Worm (Caenorhabditis elegans) whole organism, L1 larva: ENCODE measurements around the gene csb-1.

ENCODE experiments used
- aha-1 ChIP-seq: fragments of 150-350 bp; optimal IDR thresholded peaks from 2 replicates; lab custom pipeline; 2014; ENCODE audit warnings: missing biosample characterization, missing genetic modification characterization
- ceh-82 ChIP-seq, 3 experiments: fragments of 150-350 bp in 1 of 3; sonication (generic microtip) in 2 of 3; optimal IDR thresholded peaks; 2 replicates each; lab custom pipeline; 2014 to 2017; ENCODE audit warnings: missing biosample characterization in 3 of 3, missing genetic modification characterization in 3 of 3
- ces-1 ChIP-seq: fragments of 150-350 bp; optimal IDR thresholded peaks from 2 replicates; lab custom pipeline; 2014; ENCODE audit warnings: missing biosample characterization, missing genetic modification reagents, missing genetic modification characterization
- nhr-11 ChIP-seq: fragments of 150-350 bp; optimal IDR thresholded peaks from 2 replicates; lab custom pipeline; 2014; ENCODE audit warnings: missing biosample characterization, missing genetic modification characterization
- pag-3 ChIP-seq: sonication (generic microtip); optimal IDR thresholded peaks from 2 replicates; lab custom pipeline; 2017; ENCODE audit warnings: missing genetic modification characterization, mild to moderate bottlenecking, missing compliant biosample characterization, antibody characterized with exemption, borderline replicate concordance; ENCODE audit not compliant: insufficient read depth
- unc-62 ChIP-seq: fragments of 150-350 bp; optimal IDR thresholded peaks from 2 replicates; lab custom pipeline; 2014; ENCODE audit warnings: missing biosample characterization, missing genetic modification reagents, missing genetic modification characterization
- ztf-4 ChIP-seq: fragments of 150-350 bp; optimal IDR thresholded peaks from 2 replicates; lab custom pipeline; 2014; ENCODE audit warnings: missing biosample characterization, missing genetic modification characterization

ce11 chrX:15831537-15831936 is 34.2 kb downstream of the csb-1 start:
- TF ChIP-seq ceh-82 (tag; optimal IDR thresholded peaks at IDR 0.05; lab: Kevin White, UChicago) (no peak), unc-62 (GFP tag; lab: Kevin White, UChicago) (no peak), nhr-11 (tag; lab: Kevin White, UChicago) (no peak), ztf-4 (tag; lab: Kevin White, UChicago) (no peak), aha-1 (tag; lab: Kevin White, UChicago) (no peak), pag-3 (tag; lab: Kevin White, UChicago) (no peak), ces-1 (GFP tag; lab: Kevin White, UChicago) (no peak)
